Worm (Caenorhabditis elegans) whole organism, L4/young adult: ENCODE results near the gene F45D3.4.

ENCODE experiments used
- W03F9.2 ChIP-seq: fragments of 150-350 bp; optimal IDR thresholded peaks from 2 replicates; lab custom pipeline; 2014; ENCODE audit warnings: missing biosample characterization, missing genetic modification characterization
- dao-5 ChIP-seq: sonication (generic microtip); optimal IDR thresholded peaks from 2 replicates; lab custom pipeline; 2016; ENCODE audit warnings: missing genotype, missing genetic modification characterization, moderate library complexity, missing compliant biosample characterization
- him-1 ChIP-seq: sonication (generic microtip); optimal IDR thresholded peaks from 2 replicates; lab custom pipeline; 2016; ENCODE audit warnings: missing genotype, missing genetic modification reagents, missing genetic modification characterization, missing compliant biosample characterization

ce11 chrV:12584771-12585170 lies 31.8 kb upstream of the F45D3.4 start:
- no peak for TF ChIP-seq W03F9.2 (tag; lab: Kevin White, UChicago)
- TF ChIP-seq him-1 (tag; lab: Kevin White, UChicago): no peak
- TF ChIP-seq dao-5: no peak
